Worm (Caenorhabditis elegans) whole organism, mixed stage, embryonic: ENCODE results near the gene rog-1.

Source experiments
- bed-3 ChIP-seq: fragments of 200-800 bp; sonication (Bioruptor generic); optimal IDR thresholded peaks from 3 replicates; lab custom pipeline; 2018; ENCODE audit warnings: mild to moderate bottlenecking, missing genetic modification characterization, moderate library complexity, missing compliant biosample characterization
- blmp-1 ChIP-seq: fragments of 150-350 bp; optimal IDR thresholded peaks from 2 replicates; lab custom pipeline; 2014; ENCODE audit warnings: missing biosample characterization, missing genetic modification characterization
- ceh-39 ChIP-seq: fragments of 150-350 bp; optimal IDR thresholded peaks from 2 replicates; lab custom pipeline; 2014; ENCODE audit warnings: missing biosample characterization, missing genetic modification characterization
- drap-1 ChIP-seq: fragments of 200-800 bp; sonication (Bioruptor generic); optimal IDR thresholded peaks from 3 replicates; lab custom pipeline; 2018; ENCODE audit warnings: mild to moderate bottlenecking, missing genetic modification characterization, missing compliant biosample characterization
- elt-1 ChIP-seq: sonication (generic microtip); optimal IDR thresholded peaks from 2 replicates; lab custom pipeline; 2017; ENCODE audit warnings: missing genetic modification characterization, mild to moderate bottlenecking, missing compliant biosample characterization, antibody characterized with exemption, moderate library complexity, borderline replicate concordance; ENCODE audit not compliant: insufficient read depth
- elt-3 ChIP-seq: fragments of 150-350 bp; optimal IDR thresholded peaks from 2 replicates; lab custom pipeline; 2014; ENCODE audit warnings: missing biosample characterization, missing genetic modification characterization
- flh-1 ChIP-seq: fragments of 200-800 bp; sonication (Bioruptor generic); optimal IDR thresholded peaks from 2 replicates; lab custom pipeline; 2018; ENCODE audit warnings: mild to moderate bottlenecking, missing genetic modification characterization, moderate library complexity, missing compliant biosample characterization
- ham-2 ChIP-seq: fragments of 200-800 bp; sonication (Bioruptor generic); optimal IDR thresholded peaks from 2 replicates; lab custom pipeline; 2018; ENCODE audit warnings: mild to moderate bottlenecking, missing genetic modification characterization, missing compliant biosample characterization
- hlh-1 ChIP-seq: fragments of 150-350 bp; optimal IDR thresholded peaks from 2 replicates; lab custom pipeline; 2014; ENCODE audit warnings: missing biosample characterization, missing genetic modification reagents, missing genetic modification characterization
- lin-13 ChIP-seq: fragments of 150-350 bp; optimal IDR thresholded peaks from 2 replicates; lab custom pipeline; 2014; ENCODE audit warnings: missing biosample characterization, missing genetic modification characterization
- lin-32 ChIP-seq: fragments of 200-800 bp; sonication (Bioruptor generic); optimal IDR thresholded peaks from 2 replicates; lab custom pipeline; 2018; ENCODE audit warnings: mild to moderate bottlenecking, missing genetic modification characterization, missing compliant biosample characterization
- lsy-2 ChIP-seq: fragments of 150-350 bp; optimal IDR thresholded peaks from 2 replicates; lab custom pipeline; 2014; ENCODE audit warnings: missing biosample characterization, missing genetic modification characterization
- mab-5 ChIP-seq: fragments of 150-350 bp; optimal IDR thresholded peaks from 2 replicates; lab custom pipeline; 2014; ENCODE audit warnings: missing biosample characterization, missing genetic modification characterization
- mep-1 ChIP-seq: fragments of 150-350 bp; optimal IDR thresholded peaks from 2 replicates; lab custom pipeline; 2017; ENCODE audit warnings: missing biosample characterization, missing genetic modification reagents, missing genetic modification characterization, inconsistent platforms
- nhr-12 ChIP-seq: fragments of 150-350 bp; optimal IDR thresholded peaks from 2 replicates; lab custom pipeline; 2014; ENCODE audit warnings: missing biosample characterization, missing genetic modification characterization
- nhr-2 ChIP-seq: fragments of 150-350 bp; optimal IDR thresholded peaks from 2 replicates; lab custom pipeline; 2014; ENCODE audit warnings: missing biosample characterization, missing genetic modification characterization
- nhr-237 ChIP-seq: fragments of 150-350 bp; optimal IDR thresholded peaks from 2 replicates; lab custom pipeline; 2014; ENCODE audit warnings: missing biosample characterization, missing genetic modification characterization
- nhr-76 ChIP-seq: sonication (generic microtip); optimal IDR thresholded peaks from 2 replicates; lab custom pipeline; 2017; ENCODE audit warnings: missing biosample characterization, missing genetic modification characterization
- sem-2 ChIP-seq: fragments of 200-800 bp; sonication (Bioruptor generic); optimal IDR thresholded peaks from 2 replicates; lab custom pipeline; 2018; ENCODE audit warnings: mild to moderate bottlenecking, missing genetic modification characterization, missing compliant biosample characterization
- snpc-4 ChIP-seq: fragments of 150-350 bp; optimal IDR thresholded peaks from 2 replicates; lab custom pipeline; 2014; ENCODE audit warnings: missing biosample characterization, missing genetic modification characterization
- sptf-1 ChIP-seq: sonication (generic microtip); optimal IDR thresholded peaks from 2 replicates; lab custom pipeline; 2017; ENCODE audit warnings: mild to moderate bottlenecking, missing genetic modification characterization, moderate library complexity, missing compliant biosample characterization
- tbx-8 ChIP-seq: fragments of 200-800 bp; sonication (Bioruptor generic); optimal IDR thresholded peaks from 2 replicates; lab custom pipeline; 2018; ENCODE audit warnings: mild to moderate bottlenecking, missing genetic modification characterization, moderate library complexity, missing compliant biosample characterization
- unc-120 ChIP-seq: sonication (generic microtip); optimal IDR thresholded peaks from 2 replicates; lab custom pipeline; 2017; ENCODE audit warnings: missing genetic modification characterization, missing compliant biosample characterization; ENCODE audit not compliant: poor library complexity, severe bottlenecking
- unc-39 ChIP-seq: fragments of 150-350 bp; optimal IDR thresholded peaks from 2 replicates; lab custom pipeline; 2014; ENCODE audit warnings: missing biosample characterization, missing genetic modification characterization
- unc-62 ChIP-seq: fragments of 150-350 bp; optimal IDR thresholded peaks from 2 replicates; lab custom pipeline; 2014; ENCODE audit warnings: missing biosample characterization, missing genetic modification reagents, missing genetic modification characterization
- zip-8 ChIP-seq: fragments of 150-350 bp; optimal IDR thresholded peaks from 2 replicates; lab custom pipeline; 2014; ENCODE audit warnings: missing biosample characterization, missing genetic modification characterization
- ztf-11 ChIP-seq: fragments of 150-350 bp; optimal IDR thresholded peaks from 2 replicates; lab custom pipeline; 2014; ENCODE audit warnings: missing biosample characterization, missing genetic modification characterization

rog-1 gene

DNA sequence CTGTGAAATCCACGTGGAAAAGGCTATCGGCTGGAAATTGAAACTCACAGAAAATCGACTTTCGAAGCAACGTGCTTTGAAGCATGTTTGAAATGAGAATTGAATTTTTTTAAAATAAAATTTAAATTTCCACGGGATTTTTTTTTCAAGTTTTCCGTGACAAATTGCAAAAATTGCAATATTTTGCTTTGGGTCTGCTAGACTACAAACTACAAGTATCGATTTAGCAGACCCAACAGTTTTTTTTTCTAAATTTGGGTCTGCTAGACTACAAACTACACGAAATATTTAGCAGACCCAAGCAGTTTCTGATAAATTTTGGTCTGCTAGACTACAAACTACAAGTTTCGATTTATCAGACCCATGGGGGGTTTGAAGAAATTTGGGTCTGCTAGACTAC, 36.6 kb upstream of the rog-1 start, which contains the start of gene Y51H7C.9:
Gene Y51H7C.9, minus strand, starts transcription at position 101 of the 400 bp plus-strand sequence.
- no peak for TF ChIP-seq flh-1 (GFP tag; lab: Kevin White, UChicago)
- TF ChIP-seq mab-5 (tag; lab: Kevin White, UChicago) = no peak
- no peak for TF ChIP-seq nhr-76 (tag; lab: Kevin White, UChicago)
- TF ChIP-seq unc-39 (tag; lab: Kevin White, UChicago) = no peak
- TF ChIP-seq ztf-11 (tag; lab: Kevin White, UChicago) = no peak
- no peak for TF ChIP-seq elt-3 (tag; lab: Kevin White, UChicago)
- no peak for TF ChIP-seq blmp-1 (tag; lab: Kevin White, UChicago)
- no peak for TF ChIP-seq tbx-8
- no peak for TF ChIP-seq bed-3 (GFP tag; lab: Kevin White, UChicago)
- no peak for TF ChIP-seq mep-1 (tag; lab: Kevin White, UChicago)
- no peak for TF ChIP-seq lsy-2 (tag; lab: Kevin White, UChicago)
- TF ChIP-seq ham-2 (GFP tag; lab: Kevin White, UChicago) = no peak
- no peak for TF ChIP-seq lin-32 (GFP tag; lab: Kevin White, UChicago)
- no peak for TF ChIP-seq sptf-1

DNA sequence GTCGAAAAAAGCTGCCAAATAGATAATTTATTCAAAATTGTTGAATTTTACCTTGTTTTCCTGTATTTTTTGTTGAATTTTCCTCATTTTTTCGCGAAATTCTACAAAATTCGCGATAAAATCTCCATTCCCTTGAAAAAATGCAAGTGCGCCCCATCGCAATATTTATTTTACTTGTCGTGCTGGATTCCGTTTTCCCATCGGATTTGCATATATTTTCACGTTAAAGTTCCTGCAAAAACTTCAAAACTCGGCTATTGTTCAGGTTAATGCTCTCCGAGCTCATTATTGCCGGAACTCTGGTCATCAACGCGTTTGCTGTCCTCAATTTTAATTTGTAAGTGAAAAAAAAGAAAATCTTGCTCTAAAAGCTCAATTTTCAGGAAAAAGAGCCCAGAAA, 28.3 kb upstream of the rog-1 start, which contains the start of the genes Y51H7C.41 and cogc-4:
Gene Y51H7C.41, plus strand, starts transcription at position 266 of the 400 bp plus-strand sequence.
Gene cogc-4, plus strand, starts transcription at position 386 of the 400 bp plus-strand sequence.
- TF ChIP-seq hlh-1 (tag; lab: Kevin White, UChicago) (no peak), nhr-2 (tag; lab: Kevin White, UChicago) (no peak), bed-3 (GFP tag; lab: Kevin White, UChicago) (no peak), elt-1 (tag; lab: Kevin White, UChicago) (no peak), nhr-12 (tag; lab: Kevin White, UChicago) (no peak), lin-32 (GFP tag; lab: Kevin White, UChicago) (no peak), unc-120 (tag; lab: Kevin White, UChicago) (no peak)

DNA sequence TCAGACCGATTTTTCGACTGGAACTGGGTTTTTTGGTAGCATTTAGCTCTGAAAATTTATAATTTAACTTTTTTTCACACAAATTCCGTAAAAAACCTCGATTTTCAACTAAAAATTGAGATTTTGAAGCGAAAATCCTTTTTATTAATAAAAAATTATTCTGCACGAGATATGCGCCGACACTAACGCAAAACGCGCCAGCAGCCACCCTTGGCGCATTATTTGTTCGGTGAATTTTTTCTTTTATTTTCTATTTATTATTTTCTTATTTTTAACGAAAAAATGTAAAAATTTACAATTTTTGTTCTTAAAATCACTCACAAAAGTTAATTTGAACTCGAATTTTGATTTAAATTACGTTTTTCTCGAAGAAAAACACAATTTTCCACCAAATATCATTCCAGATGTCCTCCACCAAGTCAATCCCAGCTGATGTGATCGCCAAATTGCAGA, 27.4 kb upstream of the rog-1 start, which contains the start of gene Y51H7C.7:
Gene Y51H7C.7, plus strand, starts transcription at position 403 of the 453 bp plus-strand sequence.
- no peak for TF ChIP-seq sem-2 (GFP tag; lab: Kevin White, UChicago)
- peak; percentile 44 for TF ChIP-seq lin-13 (tag; lab: Kevin White, UChicago)
- TF ChIP-seq sptf-1 = no peak
- no peak for TF ChIP-seq drap-1 (GFP tag; lab: Kevin White, UChicago)
- no peak for TF ChIP-seq nhr-76 (tag; lab: Kevin White, UChicago)
- TF ChIP-seq ztf-11 (tag; lab: Kevin White, UChicago) = no peak
- no peak for TF ChIP-seq snpc-4 (tag; lab: Kevin White, UChicago)
- TF ChIP-seq mep-1 (tag; lab: Kevin White, UChicago) = peak; percentile 50
- no peak for TF ChIP-seq lsy-2 (tag; lab: Kevin White, UChicago)
- TF ChIP-seq lin-32 (GFP tag; lab: Kevin White, UChicago) = no peak

DNA sequence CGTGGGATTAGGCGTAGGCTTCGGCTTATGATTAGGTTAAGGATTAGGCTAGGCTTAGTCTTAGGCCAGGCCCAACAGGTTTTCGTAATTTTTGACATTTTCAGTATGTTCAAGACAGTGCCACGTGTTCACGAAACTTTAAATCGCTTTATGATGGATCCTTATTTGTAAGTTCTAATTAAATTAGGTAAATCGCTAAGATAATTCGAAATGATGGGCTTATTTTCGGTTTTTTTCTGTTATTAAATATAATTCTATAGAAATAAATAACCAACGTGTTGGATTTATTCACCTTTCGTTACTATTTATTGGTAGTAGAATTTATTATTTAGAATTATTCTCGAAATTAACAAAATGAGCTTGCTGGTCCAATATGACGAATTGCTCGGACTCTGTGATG, 26.7 kb upstream of the rog-1 start, which contains the start of gene Y51H7C.8:
Gene Y51H7C.8, plus strand, starts transcription at position 301 of the 400 bp plus-strand sequence.
- TF ChIP-seq unc-62 = no peak
- TF ChIP-seq elt-1 (tag; lab: Kevin White, UChicago) = no peak
- TF ChIP-seq drap-1 (GFP tag; lab: Kevin White, UChicago) = no peak
- TF ChIP-seq snpc-4 (tag; lab: Kevin White, UChicago) = no peak
- no peak for TF ChIP-seq blmp-1 (tag; lab: Kevin White, UChicago)
- no peak for TF ChIP-seq nhr-2 (tag; lab: Kevin White, UChicago)
- TF ChIP-seq unc-39 (tag; lab: Kevin White, UChicago) = no peak
- no peak for TF ChIP-seq ceh-39 (tag; lab: Kevin White, UChicago)
- no peak for TF ChIP-seq sptf-1
- no peak for TF ChIP-seq hlh-1 (tag; lab: Kevin White, UChicago)
- TF ChIP-seq nhr-237 = no peak
- no peak for TF ChIP-seq mep-1 (tag; lab: Kevin White, UChicago)
- no peak for TF ChIP-seq mab-5 (tag; lab: Kevin White, UChicago)
- no peak for TF ChIP-seq zip-8 (tag; lab: Kevin White, UChicago)
- TF ChIP-seq, all 35 proteins: peak for 0

DNA sequence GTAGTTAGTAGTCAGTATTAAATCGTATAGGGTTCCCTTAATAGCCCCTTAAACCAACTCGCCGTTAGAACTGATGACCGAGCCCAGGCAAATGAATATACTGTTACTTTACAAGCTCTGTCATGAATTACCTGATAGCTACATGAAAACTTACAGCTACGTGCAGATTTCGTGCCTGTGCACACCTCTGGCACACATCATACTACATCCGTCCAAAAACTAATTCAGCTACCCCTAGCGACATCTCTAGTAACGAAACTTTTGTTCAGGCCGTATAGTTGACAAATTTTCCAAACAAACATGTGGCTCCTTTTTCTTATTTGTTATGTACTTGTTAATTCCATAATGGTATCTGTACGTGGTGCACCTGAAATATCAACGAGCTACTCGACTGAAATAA, 25.3 kb upstream of the rog-1 start, which contains the start of gene F54D12.1:
Gene F54D12.1, plus strand, starts transcription at position 301 of the 400 bp plus-strand sequence.
- TF ChIP-seq nhr-12 (tag; lab: Kevin White, UChicago) (no peak), mep-1 (tag; lab: Kevin White, UChicago) (no peak), blmp-1 (tag; lab: Kevin White, UChicago) (no peak), snpc-4 (tag; lab: Kevin White, UChicago) (no peak), nhr-237 (no peak)
